Fruit fly (Drosophila melanogaster): Measurements from ENCODE around the gene shf.

dm6 chrX:6724904-6725505 lies 54.5 kb downstream of the shf start:
- TF ChIP-seq EcR (GFP tag; optimal IDR thresholded peaks at IDR 0.05): no peak
- TF ChIP-seq Snoo (tag; optimal IDR thresholded peaks at IDR 0.05): no peak
- TF ChIP-seq CG13204 (GFP tag; optimal IDR thresholded peaks at IDR 0.05): no peak
